Worm (Caenorhabditis elegans): ENCODE measurements around the gene W06D12.6.

DNA sequence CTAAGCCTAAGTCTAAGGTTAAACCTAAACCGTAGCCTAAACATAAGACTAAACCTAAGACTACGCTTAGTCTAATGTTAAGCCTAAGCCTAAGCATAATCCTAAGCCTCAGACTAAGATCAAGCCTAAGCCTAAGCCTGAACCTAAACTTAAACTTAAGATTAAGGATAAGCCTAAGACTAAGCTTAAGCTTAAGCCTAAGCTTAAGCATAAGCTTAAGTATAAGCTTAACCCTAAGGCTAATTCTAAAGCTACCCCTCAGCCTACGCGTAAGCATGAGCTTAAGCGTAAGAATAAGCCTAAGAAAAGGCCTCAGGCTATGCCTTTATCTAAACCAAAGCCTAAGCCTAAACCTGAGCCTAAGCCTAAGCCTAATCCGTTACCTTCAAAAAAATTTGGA lies 22.4 kb downstream of the W06D12.6 start:
- TF ChIP-seq ama-1 (optimal IDR thresholded peaks at IDR 0.05) (no peak), rnt-1 (tag; optimal IDR thresholded peaks at IDR 0.05) (no peak), ceh-6 (GFP tag; optimal IDR thresholded peaks at IDR 0.05) (no peak), pqm-1 (tag; optimal IDR thresholded peaks at IDR 0.05) (no peak), dve-1 (tag; optimal IDR thresholded peaks at IDR 0.05) (peak; percentile 84), elt-2 (tag; optimal IDR thresholded peaks at IDR 0.05) (no peak), pha-4 (tag; optimal IDR thresholded peaks at IDR 0.05) (no peak), sdc-2 (tag; optimal IDR thresholded peaks at IDR 0.05) (no peak), ceh-9 (tag; optimal IDR thresholded peaks at IDR 0.05) (no peak)

Measured in whole organism, late embryonic.